Worm (Caenorhabditis elegans) whole organism, L4/young adult: ENCODE results near the gene Y17G7B.23.

Source experiments
- W03F9.2 ChIP-seq: fragments of 150-350 bp; optimal IDR thresholded peaks from 2 replicates; lab custom pipeline; 2014; ENCODE audit warnings: missing biosample characterization, missing genetic modification characterization
- him-1 ChIP-seq: sonication (generic microtip); optimal IDR thresholded peaks from 2 replicates; lab custom pipeline; 2016; ENCODE audit warnings: missing genotype, missing genetic modification reagents, missing genetic modification characterization, missing compliant biosample characterization

DNA sequence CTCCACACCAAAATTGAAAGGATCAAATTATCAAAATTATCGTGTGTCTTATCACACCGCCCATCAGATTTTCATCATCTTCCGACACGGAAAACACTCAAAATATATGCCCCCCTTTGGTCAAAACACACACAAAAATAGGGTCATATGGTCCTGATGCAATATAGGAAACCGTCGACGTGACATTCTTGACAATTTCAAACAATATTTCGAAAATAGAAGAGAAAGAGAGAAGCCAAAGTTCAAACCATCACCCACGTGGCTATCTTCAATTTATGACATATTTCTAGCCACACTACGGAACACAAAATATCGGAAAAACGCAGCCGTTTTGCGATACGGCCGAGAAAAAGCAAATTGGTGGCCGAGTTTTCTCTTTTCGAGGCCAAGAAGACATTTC is 51.6 kb downstream of the Y17G7B.23 start:
- TF ChIP-seq W03F9.2 (tag; lab: Kevin White, UChicago) (no peak), him-1 (tag; lab: Kevin White, UChicago) (no peak)
